Fruit fly (Drosophila melanogaster): Measurements from ENCODE around the gene Syp.
A peak's percentile ranks its signal among the peaks of the same experiment; 100 is the strongest.

DNA sequence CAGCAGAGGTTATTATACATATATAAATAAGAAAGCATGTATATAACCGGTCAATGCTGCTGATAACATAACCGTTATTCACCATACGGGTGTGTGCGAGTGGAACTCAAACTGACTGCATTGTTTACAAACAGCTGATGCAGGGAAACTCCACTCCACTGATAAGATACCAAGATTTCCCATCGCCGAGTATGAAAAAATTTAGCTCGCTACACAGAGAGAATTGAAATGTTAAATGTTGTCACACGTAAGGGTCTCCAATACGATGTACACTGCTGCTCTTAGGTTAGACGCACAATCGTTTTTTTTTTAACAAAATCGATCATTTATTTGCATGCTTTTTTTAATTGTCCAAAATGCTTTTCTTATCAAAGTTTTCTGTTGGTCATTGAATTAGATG, 77.1 kb downstream of the Syp start:
- TF ChIP-seq CG8301 (tag; optimal IDR thresholded peaks at IDR 0.05) (peak; percentile 12), CG17806 (tag; optimal IDR thresholded peaks at IDR 0.05) (no peak), Pif1A (GFP tag; optimal IDR thresholded peaks at IDR 0.05) (peak; percentile 5), gl (tag; optimal IDR thresholded peaks at IDR 0.05) (no peak), CG32121 (GFP tag; IDR thresholded peaks at IDR 0.05) (no peak), EcR (GFP tag; optimal IDR thresholded peaks at IDR 0.05) (no peak), D1 (tag; optimal IDR thresholded peaks at IDR 0.05) (no peak), CG13204 (GFP tag; optimal IDR thresholded peaks at IDR 0.05) (no peak), CG14655 (GFP tag; optimal IDR thresholded peaks at IDR 0.05) (peak; percentile 5), CG12605 (GFP tag; IDR thresholded peaks at IDR 0.05) (no peak), CG9948 (tag; optimal IDR thresholded peaks at IDR 0.05) (peak; percentile 3), Snoo (tag; optimal IDR thresholded peaks at IDR 0.05) (no peak)
